Fruit fly (Drosophila melanogaster): ENCODE results near the gene CG10068.

DNA sequence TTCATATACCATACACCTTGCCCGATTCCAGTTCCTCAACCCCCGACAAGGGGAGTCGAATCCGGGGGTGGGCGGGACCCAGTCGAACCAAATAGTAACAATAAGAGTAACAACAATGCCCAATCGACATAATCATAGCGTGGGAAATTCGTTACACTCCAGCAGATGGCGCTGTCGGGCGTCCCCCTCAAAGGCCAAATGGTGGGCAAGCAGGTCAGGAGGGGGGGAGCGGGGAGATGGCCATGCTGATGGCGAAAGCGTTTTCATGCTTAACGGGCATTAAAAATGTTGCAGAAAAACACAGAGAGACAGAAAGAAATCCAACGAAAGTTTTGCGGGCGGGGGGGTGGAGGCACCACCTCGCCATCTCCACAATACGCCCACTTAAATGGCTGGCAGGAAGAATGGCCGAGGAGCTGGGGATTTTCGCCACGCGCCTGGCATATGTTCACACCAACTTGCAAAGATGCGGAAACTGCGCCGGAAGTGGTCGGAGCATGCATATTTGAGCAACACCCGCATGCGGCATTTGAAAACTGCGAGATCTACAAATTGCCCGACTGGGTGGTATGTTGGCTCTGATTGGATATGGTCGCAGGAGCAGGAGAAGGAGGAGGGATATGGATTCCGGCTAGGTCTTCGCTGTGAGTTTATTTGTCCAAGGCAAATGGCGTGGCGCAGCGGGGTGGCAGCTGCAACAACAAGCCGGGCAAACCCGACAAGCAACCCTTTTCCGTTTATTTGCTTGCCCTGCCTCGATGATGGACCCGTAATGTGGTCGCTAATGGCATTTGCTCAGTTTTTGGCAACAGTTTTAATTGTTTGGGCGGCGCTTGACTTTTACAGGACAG lies 11.6 kb upstream of the CG10068 start:
- TF ChIP-seq CG8478 (optimal IDR thresholded peaks at IDR 0.05), result no peak
- TF ChIP-seq CTCF (optimal IDR thresholded peaks at IDR 0.05), result peak; percentile 58 to 72

All from S2 (cell line).